Fruit fly (Drosophila melanogaster): Measurements from ENCODE around the gene InR.

dm6 chr3R:21566784-21567183, 52.3 kb downstream of the InR start:
- TF ChIP-seq br (GFP tag; optimal IDR thresholded peaks at IDR 0.05) (no peak), OdsH (GFP tag; optimal IDR thresholded peaks at IDR 0.05) (no peak)

All from whole organism, wandering third instar larva.